Worm (Caenorhabditis elegans): Measurements from ENCODE around the gene ctg-2.

DNA sequence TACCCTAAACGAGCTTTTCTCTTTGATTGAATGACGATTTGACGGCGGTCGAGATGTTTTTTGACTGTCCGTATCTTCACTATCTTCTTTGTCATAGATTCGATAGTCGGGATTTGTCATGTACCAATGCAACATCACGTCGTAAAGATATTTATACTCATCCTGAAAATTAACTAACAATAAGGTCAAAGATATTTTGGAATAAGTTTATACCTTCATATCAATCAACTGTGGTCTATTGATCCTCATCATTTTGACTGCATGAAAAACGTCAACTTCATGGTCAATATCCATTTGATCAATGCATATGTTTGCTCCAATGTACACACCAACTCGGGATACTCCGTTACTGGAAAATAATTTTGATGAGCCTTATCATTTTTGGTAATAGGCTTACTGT is 26.7 kb upstream of the ctg-2 start:
- TF ChIP-seq him-1 (tag; optimal IDR thresholded peaks at IDR 0.05) (no peak), dao-5 (tag; optimal IDR thresholded peaks at IDR 0.05) (no peak), W03F9.2 (tag; optimal IDR thresholded peaks at IDR 0.05) (no peak)
